Fruit fly (Drosophila melanogaster) whole organism, wandering third instar larva: Measurements from ENCODE around the gene Ppt2.

Experiments used
- Abd-B ChIP-seq: fragments of >200 bp; optimal IDR thresholded peaks from 2 replicates; lab custom pipeline; 2017; ENCODE audit warnings: missing biosample characterization, missing genetic modification characterization
- CG32264 ChIP-seq: fragments of 200-800 bp; sonication (Bioruptor generic); optimal IDR thresholded peaks from 2 replicates; lab custom pipeline; 2016; ENCODE audit warnings: missing biosample characterization, missing genetic modification characterization
- CrebA ChIP-seq: fragments of 200-800 bp; sonication (Bioruptor generic); optimal IDR thresholded peaks from 2 replicates; lab custom pipeline; 2016; ENCODE audit warnings: missing biosample characterization, mild to moderate bottlenecking, missing genetic modification characterization, borderline replicate concordance
- Dfd ChIP-seq: fragments of >200 bp; optimal IDR thresholded peaks from 2 replicates; lab custom pipeline; 2017; ENCODE audit warnings: missing biosample characterization, missing genetic modification characterization
- GATAd ChIP-seq: sonication (Bioruptor generic); optimal IDR thresholded peaks from 2 replicates; lab custom pipeline; 2016; ENCODE audit warnings: missing biosample characterization, missing genetic modification characterization
- HLH106 ChIP-seq: fragments of 200-800 bp; optimal IDR thresholded peaks from 3 replicates; lab custom pipeline; 2019; ENCODE audit warnings: missing biosample characterization, mild to moderate bottlenecking, missing genetic modification characterization, moderate library complexity
- Hr78 ChIP-seq: fragments of >200 bp; optimal IDR thresholded peaks from 2 replicates; lab custom pipeline; 2017; ENCODE audit warnings: missing biosample characterization, missing genetic modification characterization
- Hr83 ChIP-seq: fragments of 200-300 bp; sonication (Bioruptor generic); optimal IDR thresholded peaks from 2 replicates; lab custom pipeline; 2016; ENCODE audit warnings: missing biosample characterization, mild to moderate bottlenecking, missing genetic modification characterization, moderate library complexity; ENCODE audit not compliant: poor library complexity, severe bottlenecking
- Myc ChIP-seq: fragments of >200 bp; optimal IDR thresholded peaks from 2 replicates; lab custom pipeline; 2017
- N ChIP-seq: fragments of >200 bp; optimal IDR thresholded peaks from 2 replicates; lab custom pipeline; 2018; ENCODE audit warnings: missing biosample characterization, missing external identifiers, missing genetic modification characterization
- OdsH ChIP-seq: fragments of 200-800 bp; sonication (Bioruptor generic); optimal IDR thresholded peaks from 2 replicates; lab custom pipeline; 2016; ENCODE audit warnings: missing biosample characterization, mild to moderate bottlenecking, missing genetic modification characterization
- Rel ChIP-seq, 2 experiments: fragments of 200-800 bp; sonication (Bioruptor generic) in 1 of 2; optimal IDR thresholded peaks; 2 replicates in 1 of 2; 3 replicates in 1 of 2; lab custom pipeline; 2016 to 2019; ENCODE audit warnings: mild to moderate bottlenecking in 2 of 2, missing biosample characterization in 2 of 2, missing genetic modification characterization in 2 of 2, moderate library complexity in 1 of 2
- Sp1 ChIP-seq: fragments of 200-800 bp; sonication (Bioruptor generic); optimal IDR thresholded peaks from 3 replicates; lab custom pipeline; 2019; ENCODE audit warnings: missing biosample characterization, mild to moderate bottlenecking, missing genetic modification characterization, moderate library complexity
- Vsx2 ChIP-seq: fragments of 200-300, 225-300 bp; sonication (Bioruptor generic); optimal IDR thresholded peaks from 2 replicates; lab custom pipeline; 2018; ENCODE audit warnings: missing biosample characterization, missing genetic modification characterization; ENCODE audit not compliant: partially characterized antibody
- br ChIP-seq: fragments of 200-800 bp; sonication (Bioruptor generic); optimal IDR thresholded peaks from 2 replicates; lab custom pipeline; 2016; ENCODE audit warnings: missing biosample characterization, missing genetic modification characterization
- brk ChIP-seq: fragments of 200-800 bp; sonication (Bioruptor generic); optimal IDR thresholded peaks from 2 replicates; lab custom pipeline; 2016; ENCODE audit warnings: missing biosample characterization, mild to moderate bottlenecking, missing genetic modification characterization
- dl ChIP-seq, 2 experiments: fragments of 175-275, 200-275 bp in 1 of 2; fragments of 200-275 bp in 1 of 2; sonication (Bioruptor generic); optimal IDR thresholded peaks; lab custom pipeline; 2018; ENCODE audit warnings: mild to moderate bottlenecking in 2 of 2, missing biosample characterization in 2 of 2, missing genetic modification characterization in 2 of 2, moderate library complexity in 2 of 2; ENCODE audit not compliant: partially characterized antibody in 2 of 2, insufficient read depth in 1 of 2
- dmrt93B ChIP-seq: fragments of 200-800 bp; sonication (Bioruptor generic); optimal IDR thresholded peaks from 2 replicates; lab custom pipeline; 2018; ENCODE audit warnings: missing biosample characterization, mild to moderate bottlenecking, missing genetic modification characterization
- dsf ChIP-seq: sonication (Bioruptor generic); optimal IDR thresholded peaks from 2 replicates; lab custom pipeline; 2016; ENCODE audit warnings: missing biosample characterization, missing genetic modification characterization, borderline replicate concordance
- ey ChIP-seq: fragments of 200-800 bp; sonication (Bioruptor generic); optimal IDR thresholded peaks from 2 replicates; lab custom pipeline; 2016; ENCODE audit warnings: missing biosample characterization, missing genetic modification characterization
- foxo ChIP-seq, 2 experiments: fragments of 200-800 bp; sonication (Bioruptor generic); optimal IDR thresholded peaks; 2 replicates in 1 of 2; 3 replicates in 1 of 2; lab custom pipeline; 2016 to 2017; ENCODE audit warnings: missing biosample characterization in 2 of 2, missing genetic modification characterization in 2 of 2
- fru ChIP-seq: fragments of 200-800 bp; sonication (Bioruptor generic); optimal IDR thresholded peaks from 3 replicates; lab custom pipeline; 2016; ENCODE audit warnings: missing biosample characterization, mild to moderate bottlenecking, missing genetic modification characterization
- h ChIP-seq: fragments of 200-800 bp; sonication (Bioruptor generic); optimal IDR thresholded peaks from 3 replicates; lab custom pipeline; 2016; ENCODE audit warnings: missing biosample characterization, mild to moderate bottlenecking, missing genetic modification characterization
- jim ChIP-seq: fragments of 175-275, 200-325 bp; sonication (Bioruptor generic); optimal IDR thresholded peaks from 2 replicates; lab custom pipeline; 2016; ENCODE audit warnings: missing biosample characterization, mild to moderate bottlenecking, missing genetic modification characterization
- lola ChIP-seq: fragments of >200 bp; optimal IDR thresholded peaks from 2 replicates; lab custom pipeline; 2017; ENCODE audit warnings: missing biosample characterization, missing genetic modification characterization
- pan ChIP-seq: fragments of >200 bp; optimal IDR thresholded peaks from 2 replicates; lab custom pipeline; 2017
- psq ChIP-seq: fragments of 200-800 bp; sonication (Bioruptor generic); optimal IDR thresholded peaks from 3 replicates; lab custom pipeline; 2017; ENCODE audit warnings: missing biosample characterization, mild to moderate bottlenecking, missing genetic modification characterization, moderate library complexity
- rgr ChIP-seq: fragments of 200-800 bp; sonication (Bioruptor generic); optimal IDR thresholded peaks from 3 replicates; lab custom pipeline; 2016; ENCODE audit warnings: missing biosample characterization, mild to moderate bottlenecking, missing genetic modification characterization
- sage ChIP-seq: fragments of 200-800 bp; sonication (Bioruptor generic); optimal IDR thresholded peaks from 2 replicates; lab custom pipeline; 2016; ENCODE audit warnings: missing biosample characterization, mild to moderate bottlenecking, missing genetic modification characterization
- sv ChIP-seq: fragments of 200-800 bp; sonication (Bioruptor generic); optimal IDR thresholded peaks from 3 replicates; lab custom pipeline; 2016; ENCODE audit warnings: missing biosample characterization, missing genetic modification characterization
- tai ChIP-seq: sonication (Bioruptor generic); optimal IDR thresholded peaks from 2 replicates; lab custom pipeline; 2016; ENCODE audit warnings: missing biosample characterization, missing genetic modification characterization
- woc ChIP-seq: sonication (Bioruptor generic); optimal IDR thresholded peaks from 2 replicates; lab custom pipeline; 2016; ENCODE audit warnings: missing biosample characterization, mild to moderate bottlenecking, missing genetic modification characterization

Gene Ppt2

dm6 chr2L:11306091-11306490, 26.0 kb downstream of the Ppt2 start (continued):
- TF ChIP-seq fru (peak; percentile 78), Vsx2 (GFP tag; lab: Kevin White, UChicago) (no peak), br (GFP tag; lab: Kevin White, UChicago) (peak; percentile 81), ey (GFP tag; lab: Kevin White, UChicago) (peak; percentile 81), Hr83 (GFP tag; lab: Kevin White, UChicago) (no peak), rgr (GFP tag; lab: Kevin White, UChicago) (peak; percentile 75), Myc (lab: Kevin White, UChicago) (no peak), CG32264 (peak; percentile 35), dl (GFP tag; optimal IDR thresholded peaks at IDR 0.05; lab: Kevin White, UChicago; ENCODE audit: insufficient read depth in 1 of 2, partially characterized antibody in 2 of 2) (no peak), OdsH (GFP tag; lab: Kevin White, UChicago) (peak; percentile 74)

- TF ChIP-seq Sp1 (GFP tag; lab: Kevin White, UChicago) (peak; percentile 14), HLH106 (tag; lab: Kevin White, UChicago) (no peak)
Observed at dm6 chr2L:11307072-11307471, 27.0 kb downstream of the Ppt2 start.

dm6 chr2L:11309806-11310205, 29.7 kb downstream of the Ppt2 start:
- TF ChIP-seq jim (GFP tag; lab: Kevin White, UChicago): no peak
- TF ChIP-seq Hr83 (GFP tag; lab: Kevin White, UChicago): no peak
- TF ChIP-seq, all 38 proteins: peak for 0

dm6 chr2L:11317655-11318278, 37.7 kb downstream of the Ppt2 start:
- TF ChIP-seq HLH106 (tag; lab: Kevin White, UChicago) (peak; percentile 13), sv (GFP tag; lab: Kevin White, UChicago) (no peak), h (GFP tag; lab: Kevin White, UChicago) (peak; percentile 6)

- TF ChIP-seq Abd-B (GFP tag; lab: Kevin White, UChicago): no peak
- TF ChIP-seq pan (lab: Kevin White, UChicago): no peak
- no peak for TF ChIP-seq brk (GFP tag; lab: Kevin White, UChicago)
- TF ChIP-seq h (GFP tag; lab: Kevin White, UChicago): no peak
- no peak for TF ChIP-seq sv (GFP tag; lab: Kevin White, UChicago)
- TF ChIP-seq br (GFP tag; lab: Kevin White, UChicago): no peak
- no peak for TF ChIP-seq tai (GFP tag; lab: Kevin White, UChicago)
- no peak for TF ChIP-seq woc
- no peak for TF ChIP-seq N (GFP tag; lab: Kevin White, UChicago)
- TF ChIP-seq rgr (GFP tag; lab: Kevin White, UChicago): no peak
- no peak for TF ChIP-seq HLH106 (tag; lab: Kevin White, UChicago)
- no peak for TF ChIP-seq Myc (lab: Kevin White, UChicago)
- TF ChIP-seq dmrt93B (GFP tag; lab: Kevin White, UChicago): no peak
- no peak for TF ChIP-seq foxo (GFP tag; optimal IDR thresholded peaks at IDR 0.05; lab: Kevin White, UChicago)
- no peak for TF ChIP-seq Vsx2 (GFP tag; lab: Kevin White, UChicago)
- TF ChIP-seq CrebA (GFP tag; lab: Kevin White, UChicago): no peak
- TF ChIP-seq CG32264: no peak
- no peak for TF ChIP-seq Hr78 (GFP tag; lab: Kevin White, UChicago)
- TF ChIP-seq OdsH (GFP tag; lab: Kevin White, UChicago): no peak
- no peak for TF ChIP-seq psq (GFP tag; lab: Kevin White, UChicago)
Observed at dm6 chr2L:11318464-11318863, 38.4 kb downstream of the Ppt2 start.

- TF ChIP-seq ey (GFP tag; lab: Kevin White, UChicago) (no peak), foxo (GFP tag; optimal IDR thresholded peaks at IDR 0.05; lab: Kevin White, UChicago) (no peak), CrebA (GFP tag; lab: Kevin White, UChicago) (no peak), Dfd (GFP tag; lab: Kevin White, UChicago) (no peak), Rel (GFP tag; optimal IDR thresholded peaks at IDR 0.05; lab: Kevin White, UChicago) (no peak), Rel (tag; optimal IDR thresholded peaks at IDR 0.05; lab: Kevin White, UChicago) (no peak), OdsH (GFP tag; lab: Kevin White, UChicago) (no peak), dsf (GFP tag; lab: Kevin White, UChicago) (no peak), jim (GFP tag; lab: Kevin White, UChicago) (no peak), N (GFP tag; lab: Kevin White, UChicago) (no peak), lola (GFP tag; lab: Kevin White, UChicago) (no peak), br (GFP tag; lab: Kevin White, UChicago) (no peak), GATAd (no peak), sage (no peak), HLH106 (tag; lab: Kevin White, UChicago) (no peak), rgr (GFP tag; lab: Kevin White, UChicago) (no peak)
Observed at dm6 chr2L:11319221-11319620, 39.1 kb downstream of the Ppt2 start.
